Fruit fly (Drosophila melanogaster) whole organism, prepupa: ENCODE results near the gene Osi23.

Experiments
- CG10631 ChIP-seq: fragments of 200-800 bp; sonication (Bioruptor generic); optimal IDR thresholded peaks from 2 replicates; lab custom pipeline; 2016; ENCODE audit warnings: missing biosample characterization, missing genetic modification characterization
- CG11294 ChIP-seq: fragments of 200-800 bp; sonication (Bioruptor generic); IDR thresholded peaks from 2 replicates; pipeline ENCODE4 v1.3.6; 2022; ENCODE audit warnings: missing biosample characterization, missing genetic modification characterization
- CG15336 ChIP-seq: fragments of 200-800 bp; sonication (Bioruptor generic); IDR thresholded peaks from 2 replicates; pipeline ENCODE4 v1.3.6; 2022; ENCODE audit warnings: missing biosample characterization, missing genetic modification characterization
- CG16779 ChIP-seq: fragments of 200-800 bp; sonication (Bioruptor generic); optimal IDR thresholded peaks from 3 replicates; lab custom pipeline; 2017; ENCODE audit warnings: missing biosample characterization, mild to moderate bottlenecking, missing genetic modification characterization
- CG34406 ChIP-seq: fragments of 200-800 bp; sonication (Bioruptor generic); optimal IDR thresholded peaks from 3 replicates; lab custom pipeline; 2016; ENCODE audit warnings: missing biosample characterization, missing genetic modification characterization
- CG4318 ChIP-seq: fragments of 200-800 bp; sonication (Bioruptor generic); optimal IDR thresholded peaks from 3 replicates; lab custom pipeline; 2017; ENCODE audit warnings: missing biosample characterization, mild to moderate bottlenecking, missing genetic modification characterization
- CG6163 ChIP-seq: fragments of 200-800 bp; sonication (Bioruptor generic); IDR thresholded peaks from 3 replicates; pipeline ENCODE4 v1.3.6; 2022; ENCODE audit warnings: missing biosample characterization, missing genetic modification characterization
- CG6276 ChIP-seq: fragments of 200-800 bp; sonication (Bioruptor generic); optimal IDR thresholded peaks from 2 replicates; lab custom pipeline; 2017; ENCODE audit warnings: missing biosample characterization, mild to moderate bottlenecking, missing genetic modification characterization
- CG6808 ChIP-seq: fragments of 200-800 bp; sonication (Bioruptor generic); optimal IDR thresholded peaks from 3 replicates; lab custom pipeline; 2017; ENCODE audit warnings: missing biosample characterization, missing genetic modification characterization, mild to moderate bottlenecking, moderate library complexity, missing genetic modification reagents
- CG7368 ChIP-seq: fragments of 200-800 bp; sonication (Bioruptor generic); optimal IDR thresholded peaks from 3 replicates; lab custom pipeline; 2016; ENCODE audit warnings: missing biosample characterization, missing genetic modification characterization
- CG8119 ChIP-seq: fragments of 200-800 bp; sonication (Bioruptor generic); IDR thresholded peaks from 3 replicates; pipeline ENCODE4 v1.3.6; 2022; ENCODE audit warnings: missing biosample characterization, missing genetic modification characterization
- CG8632 ChIP-seq: fragments of 200-800 bp; sonication (Bioruptor generic); optimal IDR thresholded peaks from 3 replicates; lab custom pipeline; 2016; ENCODE audit warnings: missing biosample characterization, missing genetic modification characterization
- CG9139 ChIP-seq: fragments of 200-800 bp; sonication (Bioruptor generic); optimal IDR thresholded peaks from 3 replicates; lab custom pipeline; 2017; ENCODE audit warnings: missing biosample characterization, mild to moderate bottlenecking, missing genetic modification characterization
- Eip75B ChIP-seq: fragments of 200-800 bp; sonication (Bioruptor generic); optimal IDR thresholded peaks from 3 replicates; lab custom pipeline; 2016; ENCODE audit warnings: missing biosample characterization, missing genetic modification characterization
- Eip78C ChIP-seq: fragments of 200-800 bp; sonication (Bioruptor generic); peaks from one replicate; lab custom pipeline; 2016; ENCODE audit warnings: missing biosample characterization, missing genetic modification characterization
- Eip93F ChIP-seq: fragments of 200-800 bp; sonication (Bioruptor generic); optimal IDR thresholded peaks from 2 replicates; lab custom pipeline; 2016; ENCODE audit warnings: missing biosample characterization, mild to moderate bottlenecking, missing genetic modification characterization
- Ets21C ChIP-seq: fragments of 200-800 bp; sonication (Bioruptor generic); optimal IDR thresholded peaks from 3 replicates; lab custom pipeline; 2016; ENCODE audit warnings: missing biosample characterization, missing genetic modification characterization
- Ets96B ChIP-seq: fragments of 200-800 bp; optimal IDR thresholded peaks from 2 replicates; lab custom pipeline; 2019; ENCODE audit warnings: missing biosample characterization, mild to moderate bottlenecking, missing genetic modification characterization, moderate library complexity
- Gug ChIP-seq: fragments of 200-800 bp; sonication (Bioruptor generic); IDR thresholded peaks from 2 replicates; pipeline ENCODE4 v1.3.6; 2022; ENCODE audit warnings: missing biosample characterization, missing genetic modification characterization
- Hr38 ChIP-seq: sonication (Bioruptor generic); optimal IDR thresholded peaks from 2 replicates; lab custom pipeline; 2016; ENCODE audit warnings: missing biosample characterization, missing genetic modification characterization
- Lpt ChIP-seq: fragments of 200-800 bp; sonication (Bioruptor generic); optimal IDR thresholded peaks from 3 replicates; lab custom pipeline; 2016; ENCODE audit warnings: missing biosample characterization, missing genetic modification characterization
- Met ChIP-seq: fragments of 200-800 bp; sonication (Bioruptor generic); optimal IDR thresholded peaks from 3 replicates; lab custom pipeline; 2016; ENCODE audit warnings: missing biosample characterization, missing genetic modification characterization
- Sox14 ChIP-seq: fragments of 200-800 bp; sonication (Bioruptor generic); optimal IDR thresholded peaks from 3 replicates; lab custom pipeline; 2016; ENCODE audit warnings: missing biosample characterization, missing genetic modification characterization
- Sox15 ChIP-seq: fragments of 200-800 bp; sonication (Bioruptor generic); optimal IDR thresholded peaks from 3 replicates; lab custom pipeline; 2016; ENCODE audit warnings: missing biosample characterization, missing genetic modification characterization
- achi ChIP-seq: fragments of 200-800 bp; sonication (Bioruptor generic); optimal IDR thresholded peaks from 3 replicates; lab custom pipeline; 2016; ENCODE audit warnings: missing biosample characterization, missing genetic modification characterization
- dsx ChIP-seq: fragments of 200-800 bp; optimal IDR thresholded peaks from 3 replicates; lab custom pipeline; 2019; ENCODE audit warnings: missing biosample characterization, mild to moderate bottlenecking, missing genetic modification characterization, moderate library complexity; ENCODE audit not compliant: poor library complexity, severe bottlenecking
- lz ChIP-seq: fragments of 200-800 bp; sonication (Bioruptor generic); optimal IDR thresholded peaks from 3 replicates; lab custom pipeline; 2016; ENCODE audit warnings: missing biosample characterization, missing genetic modification characterization
- net ChIP-seq: fragments of 200-800 bp; sonication (Bioruptor generic); optimal IDR thresholded peaks from 3 replicates; lab custom pipeline; 2016; ENCODE audit warnings: missing biosample characterization, missing genetic modification characterization
- pdm3 ChIP-seq: fragments of 200-800 bp; sonication (Bioruptor generic); optimal IDR thresholded peaks from 3 replicates; lab custom pipeline; 2016; ENCODE audit warnings: missing biosample characterization, missing genetic modification characterization
- spab ChIP-seq: fragments of 200-800 bp; sonication (Bioruptor generic); optimal IDR thresholded peaks from 2 replicates; lab custom pipeline; 2017; ENCODE audit warnings: missing biosample characterization, mild to moderate bottlenecking, missing genetic modification characterization, missing genetic modification reagents
- ss ChIP-seq, 2 experiments: fragments of 200-800 bp; sonication (Bioruptor generic); optimal IDR thresholded peaks; 2 replicates in 1 of 2; 3 replicates in 1 of 2; lab custom pipeline; 2017 to 2018; ENCODE audit warnings: mild to moderate bottlenecking in 2 of 2, missing biosample characterization in 2 of 2, missing genetic modification characterization in 2 of 2, moderate library complexity in 1 of 2
- svp ChIP-seq: fragments of 200-800 bp; sonication (Bioruptor generic); peaks from one replicate; lab custom pipeline; 2016; ENCODE audit warnings: missing biosample characterization, missing genetic modification characterization
- vri ChIP-seq: fragments of 200-800 bp; sonication (Bioruptor generic); optimal IDR thresholded peaks from 3 replicates; lab custom pipeline; 2016; ENCODE audit warnings: missing biosample characterization, mild to moderate bottlenecking, missing genetic modification characterization

The Osi23 gene

dm6 chr3R:30450224-30450623 lies 5.4 kb upstream of the Osi23 start (continued):
- TF ChIP-seq CG10631 (GFP tag; lab: Kevin White, UChicago): peak; percentile 47
- TF ChIP-seq lz (GFP tag; lab: Kevin White, UChicago): peak; percentile 37
- TF ChIP-seq Ets96B (tag; lab: Kevin White, UChicago): no peak
- TF ChIP-seq CG8119 (GFP tag; lab: Robert Waterston, UW): peak; percentile 43; the same call in 2 of the 3 replicates
- peak; percentile 17 for TF ChIP-seq dsx (GFP tag; lab: Kevin White, UChicago)
- TF ChIP-seq net (GFP tag; lab: Kevin White, UChicago): peak; percentile 52
- TF ChIP-seq Hr38 (GFP tag; lab: Kevin White, UChicago): peak; percentile 27
- peak; percentile 47 for TF ChIP-seq spab (GFP tag; lab: Kevin White, UChicago)
- no peak for TF ChIP-seq Sox15 (GFP tag; lab: Kevin White, UChicago)
- peak; percentile 89 for TF ChIP-seq vri (GFP tag; lab: Kevin White, UChicago)
- peak; percentile 49 for TF ChIP-seq Eip75B (GFP tag; lab: Kevin White, UChicago)
- TF ChIP-seq Eip78C (GFP tag; lab: Kevin White, UChicago): peak; percentile 84
- TF ChIP-seq Eip93F: no peak

dm6 chr3R:30449446-30449845 lies 4.6 kb upstream of the Osi23 start:
- TF ChIP-seq Ets21C (no peak), CG6163 (no peak), svp (GFP tag; lab: Kevin White, UChicago) (peak; percentile 83)

dm6 chr3R:30443549-30444133 lies 1.2 kb downstream of the Osi23 start, which contains the start of gene CG15537:
CG15537 (minus strand) TSS chr3R:30443599.
- TF ChIP-seq svp (GFP tag; lab: Kevin White, UChicago): peak; percentile 17
- TF ChIP-seq vri (GFP tag; lab: Kevin White, UChicago): no peak
- TF ChIP-seq, all 60 proteins: peak for 1

dm6 chr3R:30431258-30432114 lies 13.4 kb downstream of the Osi23 start, which contains the start of gene CG15534:
CG15534 (plus strand) TSS chr3R:30432064.
- TF ChIP-seq vri (GFP tag; lab: Kevin White, UChicago): peak; percentile 24
- TF ChIP-seq CG11294: no peak

dm6 chr3R:30428459-30428858 lies 16.4 kb downstream of the Osi23 start, which contains the start of gene CG15533:
CG15533 (plus strand) TSS chr3R:30428820.
- no peak for TF ChIP-seq Hr38 (GFP tag; lab: Kevin White, UChicago)
- no peak for TF ChIP-seq CG6808 (GFP tag; lab: Kevin White, UChicago)
- TF ChIP-seq Eip93F: no peak
- no peak for TF ChIP-seq Ets21C
- no peak for TF ChIP-seq Gug
- no peak for TF ChIP-seq CG15336 (GFP tag; lab: Robert Waterston, UW)
- TF ChIP-seq achi (GFP tag; lab: Kevin White, UChicago): no peak
- no peak for TF ChIP-seq CG16779 (tag; lab: Kevin White, UChicago)
- TF ChIP-seq Eip75B (GFP tag; lab: Kevin White, UChicago): no peak
- TF ChIP-seq Lpt: no peak

- no peak for TF ChIP-seq CG7368 (GFP tag; lab: Kevin White, UChicago)
- no peak for TF ChIP-seq CG6276
- peak; percentile 65 for TF ChIP-seq CG6808 (GFP tag; lab: Kevin White, UChicago)
- no peak for TF ChIP-seq dsx (GFP tag; lab: Kevin White, UChicago)
- TF ChIP-seq ss (GFP tag; optimal IDR thresholded peaks at IDR 0.05; lab: Kevin White, UChicago): peak in 1 of 2 experiments; percentile 81
- TF ChIP-seq Sox14: peak; percentile 74
- TF ChIP-seq CG9139 (GFP tag; lab: Kevin White, UChicago): peak; percentile 39
- TF ChIP-seq CG4318 (GFP tag; lab: Kevin White, UChicago): no peak
- no peak for TF ChIP-seq pdm3
- TF ChIP-seq Met (GFP tag; lab: Kevin White, UChicago): no peak
- TF ChIP-seq CG16779 (tag; lab: Kevin White, UChicago): no peak
- TF ChIP-seq CG34406 (GFP tag; lab: Kevin White, UChicago): no peak
- no peak for TF ChIP-seq Hr38 (GFP tag; lab: Kevin White, UChicago)
- no peak for TF ChIP-seq CG8632 (GFP tag; lab: Kevin White, UChicago)
Observed at dm6 chr3R:30427805-30428359, 17.0 kb downstream of the Osi23 start, which contains the start of gene CG2218. CG2218 (minus strand) TSS chr3R:30428276.
